In the genomic region with DNA sequence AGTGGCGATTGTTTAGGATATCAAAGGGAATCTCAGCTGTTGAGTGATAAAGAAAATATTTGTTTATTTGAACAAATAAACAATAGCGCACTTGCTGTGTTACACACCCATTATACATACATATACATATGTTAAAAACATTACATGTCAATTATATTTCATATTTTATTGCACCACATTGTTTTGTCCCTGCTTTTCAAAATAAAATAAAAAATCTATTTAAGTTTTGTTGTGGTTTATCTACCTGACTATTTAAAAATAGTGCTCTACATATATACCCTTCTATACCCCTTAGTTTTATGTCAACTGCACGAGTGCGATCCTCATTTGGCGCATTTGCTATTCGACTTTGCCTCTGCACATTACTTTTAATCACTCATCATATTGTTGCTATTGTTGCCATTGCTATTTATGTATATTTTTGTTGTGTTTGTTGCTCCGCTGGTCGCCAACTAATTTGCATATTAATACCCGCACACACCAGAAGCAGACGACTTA, we compare ENCODE assay signal across 4 fruit fly cellular contexts.
TF ChIP-seq lines count a peak whose summit lies in the region.

No protein-coding gene starts in this region.

TF ChIP-seq in whole organism, adult, 20 proteins besides CTCF, POLR2A, EP300 and RAD21 (continued from another document):
- TF ChIP-seq cnc (optimal IDR thresholded peaks at IDR 0.05; lab: Kevin White, UChicago) (no peak), tj (GFP tag; optimal IDR thresholded peaks at IDR 0.05; lab: Kevin White, UChicago) (no peak), bab1 (GFP tag; optimal IDR thresholded peaks at IDR 0.05; lab: Kevin White, UChicago) (peak; percentile 57)

TF ChIP-seq in whole organism, embryonic, 481 proteins besides CTCF, POLR2A, EP300 and RAD21 (continued from another document and continues in another):
- TF ChIP-seq CG10979 (tag; optimal IDR thresholded peaks at IDR 0.05; lab: Kevin White, UChicago) (peak; percentile 90), HmgZ (tag; optimal IDR thresholded peaks at IDR 0.05; lab: Kevin White, UChicago) (peak; percentile 86), Lim3 (GFP tag; IDR thresholded peaks at IDR 0.05; lab: Robert Waterston, UW) (peak; percentile 79), salm (tag; optimal IDR thresholded peaks at IDR 0.05; lab: Kevin White, UChicago) (peak; percentile 83), chif (GFP tag; optimal IDR thresholded peaks at IDR 0.05; lab: Kevin White, UChicago) (peak; percentile 80 to 88), Dip3 (GFP tag; optimal IDR thresholded peaks at IDR 0.05; lab: Kevin White, UChicago) (peak; percentile 75), CG17912 (GFP tag; optimal IDR thresholded peaks at IDR 0.05; lab: Kevin White, UChicago) (no peak), row (GFP tag; IDR thresholded peaks at IDR 0.05; lab: Robert Waterston, UW) (peak; percentile 89), zf30C (GFP tag; optimal IDR thresholded peaks at IDR 0.05; lab: Kevin White, UChicago) (no peak), CG17612 (GFP tag; IDR thresholded peaks at IDR 0.05; lab: Robert Waterston, UW) (peak; percentile 18; the same call in 1 of the 2 replicates), stwl (tag; optimal IDR thresholded peaks at IDR 0.05; lab: Kevin White, UChicago) (peak; percentile 5), CG7271 (tag; optimal IDR thresholded peaks at IDR 0.05; lab: Kevin White, UChicago) (no peak), CG1647 (GFP tag; optimal IDR thresholded peaks at IDR 0.05; lab: Kevin White, UChicago) (peak; percentile 20), ranshi (GFP tag; IDR thresholded peaks at IDR 0.05; lab: Robert Waterston, UW) (peak; percentile 77; the same call in 1 of the 2 replicates), Meics (GFP tag; optimal IDR thresholded peaks at IDR 0.05; lab: Kevin White, UChicago) (peak; percentile 88), unc-4 (GFP tag; IDR thresholded peaks at IDR 0.05; lab: Robert Waterston, UW; ENCODE audit: partially characterized antibody) (no peak), CG30431 (GFP tag; optimal IDR thresholded peaks at IDR 0.05; lab: Kevin White, UChicago) (peak; percentile 83), Ravus (GFP tag; IDR thresholded peaks at IDR 0.05; lab: Robert Waterston, UW) (peak; percentile 83), disco-r (GFP tag; optimal IDR thresholded peaks at IDR 0.05; lab: Kevin White, UChicago) (peak; percentile 56), CG15514 (GFP tag; optimal IDR thresholded peaks at IDR 0.05; lab: Kevin White, UChicago) (peak; percentile 45), MESR4 (GFP tag; optimal IDR thresholded peaks at IDR 0.05; lab: Kevin White, UChicago) (peak; percentile 14), dati (GFP tag; IDR thresholded peaks at IDR 0.05; lab: Robert Waterston, UW) (peak; percentile 61), Ets65A (GFP tag; lab: Kevin White, UChicago) (peak; percentile 88), CG2129 (GFP tag; IDR thresholded peaks at IDR 0.05; lab: Robert Waterston, UW; ENCODE audit: partially characterized antibody) (no peak), HmgD (GFP tag; optimal IDR thresholded peaks at IDR 0.05; lab: Kevin White, UChicago) (no peak), CG10209 (GFP tag; optimal IDR thresholded peaks at IDR 0.05; lab: Kevin White, UChicago) (peak; percentile 91), Sry-δ (GFP tag; optimal IDR thresholded peaks at IDR 0.05; lab: Kevin White, UChicago) (peak; percentile 45), CG17361 (GFP tag; IDR thresholded peaks at IDR 0.05; lab: Robert Waterston, UW) (peak; percentile 83; the same call in 2 of the 3 replicates), CG10366 (GFP tag; IDR thresholded peaks at IDR 0.05; lab: Robert Waterston, UW) (peak; percentile 88), Hr3 (GFP tag; optimal IDR thresholded peaks at IDR 0.05; lab: Kevin White, UChicago) (peak; percentile 87), hth (optimal IDR thresholded peaks at IDR 0.05; lab: Kevin White, UChicago) (no peak), maf-S (GFP tag; optimal IDR thresholded peaks at IDR 0.05; lab: Kevin White, UChicago) (peak; percentile 58), CG17359 (tag; optimal IDR thresholded peaks at IDR 0.05; lab: Kevin White, UChicago) (peak; percentile 95), CG12071 (GFP tag; optimal IDR thresholded peaks at IDR 0.05; lab: Kevin White, UChicago) (peak; percentile 6), ftz-f1 (GFP tag; optimal IDR thresholded peaks at IDR 0.05; lab: Kevin White, UChicago) (no peak), ro (GFP tag; IDR thresholded peaks at IDR 0.05; lab: Robert Waterston, UW) (peak; percentile 89), unpg (GFP tag; optimal IDR thresholded peaks at IDR 0.05; lab: Kevin White, UChicago) (peak; percentile 91), ttk (GFP tag; IDR thresholded peaks at IDR 0.05; lab: Robert Waterston, UW) (peak; percentile 83), CG18262 (tag; optimal IDR thresholded peaks at IDR 0.05; lab: Kevin White, UChicago) (peak; percentile 94), GATAe (GFP tag; conservative IDR thresholded peaks at IDR 0.05; lab: Robert Waterston, UW) (peak; percentile 64)

TF ChIP-seq in whole organism, prepupa, 60 proteins besides CTCF, POLR2A, EP300 and RAD21 (continued from another document):
- TF ChIP-seq ss (GFP tag; optimal IDR thresholded peaks at IDR 0.05; lab: Kevin White, UChicago) = peak; percentile 59 to 69
- TF ChIP-seq Hr4 (GFP tag; optimal IDR thresholded peaks at IDR 0.05; lab: Kevin White, UChicago) = peak; percentile 95
- no peak for TF ChIP-seq Ets21C (GFP tag; optimal IDR thresholded peaks at IDR 0.05; lab: Kevin White, UChicago)
- TF ChIP-seq CG8632 (GFP tag; optimal IDR thresholded peaks at IDR 0.05; lab: Kevin White, UChicago) = peak; percentile 33
- TF ChIP-seq Smox (GFP tag; optimal IDR thresholded peaks at IDR 0.05; lab: Kevin White, UChicago) = no peak
- peak; percentile 90 for TF ChIP-seq OdsH (GFP tag; optimal IDR thresholded peaks at IDR 0.05; lab: Kevin White, UChicago)
- TF ChIP-seq CG10669 (GFP tag; optimal IDR thresholded peaks at IDR 0.05; lab: Kevin White, UChicago) = peak; percentile 81
- TF ChIP-seq CG4318 (GFP tag; optimal IDR thresholded peaks at IDR 0.05; lab: Kevin White, UChicago) = peak; percentile 95
- TF ChIP-seq Sox102F (GFP tag; optimal IDR thresholded peaks at IDR 0.05; lab: Kevin White, UChicago) = no peak
- peak; percentile 84 for TF ChIP-seq Eip75B (GFP tag; optimal IDR thresholded peaks at IDR 0.05; lab: Kevin White, UChicago)
- TF ChIP-seq Ets96B (tag; optimal IDR thresholded peaks at IDR 0.05; lab: Kevin White, UChicago) = peak; percentile 88
- TF ChIP-seq CG10631 (GFP tag; optimal IDR thresholded peaks at IDR 0.05; lab: Kevin White, UChicago) = peak; percentile 94
- peak; percentile 98 for TF ChIP-seq CG15336 (GFP tag; IDR thresholded peaks at IDR 0.05; lab: Robert Waterston, UW)
- no peak for TF ChIP-seq vri (GFP tag; optimal IDR thresholded peaks at IDR 0.05; lab: Kevin White, UChicago)
- TF ChIP-seq svp (GFP tag; lab: Kevin White, UChicago) = no peak
- TF ChIP-seq CG16779 (tag; optimal IDR thresholded peaks at IDR 0.05; lab: Kevin White, UChicago) = peak; percentile 82
- peak; percentile 95 for TF ChIP-seq CG11294 (GFP tag; IDR thresholded peaks at IDR 0.05; lab: Robert Waterston, UW)
- peak; percentile 98 for TF ChIP-seq CG32006 (GFP tag; optimal IDR thresholded peaks at IDR 0.05; lab: Kevin White, UChicago)
- TF ChIP-seq CG31627 (GFP tag; optimal IDR thresholded peaks at IDR 0.05; lab: Kevin White, UChicago) = no peak
- peak; percentile 60 for TF ChIP-seq CG6792 (GFP tag; optimal IDR thresholded peaks at IDR 0.05; lab: Kevin White, UChicago)
- no peak for TF ChIP-seq cyc (GFP tag; optimal IDR thresholded peaks at IDR 0.05; lab: Kevin White, UChicago)
- TF ChIP-seq Hr39 (GFP tag; optimal IDR thresholded peaks at IDR 0.05; lab: Kevin White, UChicago) = no peak
- peak; percentile 41 for TF ChIP-seq lz (GFP tag; optimal IDR thresholded peaks at IDR 0.05; lab: Kevin White, UChicago)
- TF ChIP-seq salr (GFP tag; optimal IDR thresholded peaks at IDR 0.05; lab: Kevin White, UChicago) = peak; percentile 62 to 95
- no peak for TF ChIP-seq CG6854 (GFP tag; optimal IDR thresholded peaks at IDR 0.05; lab: Kevin White, UChicago)
- peak; percentile 71 for TF ChIP-seq CG1621 (tag; optimal IDR thresholded peaks at IDR 0.05; lab: Kevin White, UChicago)
- peak; percentile 66 for TF ChIP-seq CG6808 (GFP tag; optimal IDR thresholded peaks at IDR 0.05; lab: Kevin White, UChicago)
- peak; percentile 93 for TF ChIP-seq Lpt (GFP tag; optimal IDR thresholded peaks at IDR 0.05; lab: Kevin White, UChicago)
- no peak for TF ChIP-seq fd85E (GFP tag; optimal IDR thresholded peaks at IDR 0.05; lab: Kevin White, UChicago)
- peak; percentile 16 for TF ChIP-seq topi (GFP tag; optimal IDR thresholded peaks at IDR 0.05; lab: Kevin White, UChicago)
- peak; percentile 30 for TF ChIP-seq CG8319 (GFP tag; optimal IDR thresholded peaks at IDR 0.05; lab: Kevin White, UChicago)
- TF ChIP-seq Met (GFP tag; optimal IDR thresholded peaks at IDR 0.05; lab: Kevin White, UChicago) = no peak
- TF ChIP-seq spab (GFP tag; optimal IDR thresholded peaks at IDR 0.05; lab: Kevin White, UChicago) = peak; percentile 72
- TF ChIP-seq CG6276 (GFP tag; optimal IDR thresholded peaks at IDR 0.05; lab: Kevin White, UChicago) = peak; percentile 95
- peak; percentile 67 for TF ChIP-seq dsx (GFP tag; optimal IDR thresholded peaks at IDR 0.05; lab: Kevin White, UChicago; ENCODE audit: poor library complexity, severe bottlenecking)
- TF ChIP-seq CG3919 (GFP tag; optimal IDR thresholded peaks at IDR 0.05; lab: Kevin White, UChicago) = peak; percentile 83
- peak; percentile 94 for TF ChIP-seq eg (GFP tag; IDR thresholded peaks at IDR 0.05; lab: Robert Waterston, UW)
- peak; percentile 15 for TF ChIP-seq CG9139 (GFP tag; optimal IDR thresholded peaks at IDR 0.05; lab: Kevin White, UChicago)
- peak; percentile 89 for TF ChIP-seq achi (GFP tag; optimal IDR thresholded peaks at IDR 0.05; lab: Kevin White, UChicago)
- TF ChIP-seq pdm3 (GFP tag; optimal IDR thresholded peaks at IDR 0.05; lab: Kevin White, UChicago) = peak; percentile 86
- TF ChIP-seq Eip93F (GFP tag; optimal IDR thresholded peaks at IDR 0.05; lab: Kevin White, UChicago) = no peak
- peak; percentile 83 for TF ChIP-seq Sox14 (GFP tag; optimal IDR thresholded peaks at IDR 0.05; lab: Kevin White, UChicago)

TF ChIP-seq in whole organism, pupa, 21 proteins besides CTCF, POLR2A, EP300 and RAD21 (continued from another document):
- TF ChIP-seq CG10348 (GFP tag; IDR thresholded peaks at IDR 0.05; lab: Robert Waterston, UW) = peak; percentile 90
